Worm (Caenorhabditis elegans) whole organism, L4 larva: ENCODE data around the gene R04A9.1.

ENCODE experiments used
- jun-1 ChIP-seq: fragments of 150-350 bp; optimal IDR thresholded peaks from 2 replicates; lab custom pipeline; 2014; ENCODE audit warnings: missing biosample characterization, missing genetic modification reagents, missing genetic modification characterization
- lin-29 ChIP-seq: fragments of 200-800 bp; sonication (Bioruptor generic); IDR thresholded peaks from 2 replicates; pipeline ENCODE4 v1.3.6; 2022; ENCODE audit warnings: missing genetic modification reagents, missing genetic modification characterization, missing compliant biosample characterization
- nhr-102 ChIP-seq: sonication (generic microtip); optimal IDR thresholded peaks from 2 replicates; lab custom pipeline; 2016; ENCODE audit warnings: mild to moderate bottlenecking, missing genetic modification characterization, moderate library complexity, missing compliant biosample characterization
- pha-4 ChIP-seq, 2 experiments: fragments of 150-350 bp in 1 of 2; fragments of 200-800 bp in 1 of 2; sonication (Bioruptor generic) in 1 of 2; IDR thresholded peaks in 1 of 2; optimal IDR thresholded peaks in 1 of 2; 2 replicates each; pipeline versions ENCODE4 v1.3.6 to Lab custom; 2014 to 2022; ENCODE audit warnings: missing genetic modification characterization in 2 of 2, missing genetic modification reagents in 2 of 2, missing biosample characterization in 1 of 2, missing compliant biosample characterization in 1 of 2
- snpc-4 ChIP-seq: fragments of 150-350 bp; optimal IDR thresholded peaks from 2 replicates; lab custom pipeline; 2014; ENCODE audit warnings: missing biosample characterization, missing genetic modification characterization

ce11 chrX:390469-390868, 14.2 kb upstream of the R04A9.1 start, which contains the start of gene R04A9.9:
- no peak for TF ChIP-seq snpc-4 (tag; lab: Kevin White, UChicago)
- TF ChIP-seq lin-29: no peak
- TF ChIP-seq pha-4 (GFP tag; IDR thresholded peaks at IDR 0.05; lab: Robert Waterston, UW): no peak
- TF ChIP-seq pha-4 (tag; optimal IDR thresholded peaks at IDR 0.05; lab: Kevin White, UChicago): no peak
- no peak for TF ChIP-seq jun-1
- TF ChIP-seq nhr-102: no peak
